Worm (Caenorhabditis elegans) whole organism, young adult: ENCODE results near the gene unc-103.

Source experiments
- B0019.2 ChIP-seq: fragments of 200-800 bp; sonication (Bioruptor generic); conservative IDR thresholded peaks from 2 replicates; pipeline ENCODE4 v1.3.6; 2022; ENCODE audit warnings: missing genetic modification reagents, missing genetic modification characterization, missing compliant biosample characterization
- B0035.1 ChIP-seq: sonication (generic microtip); optimal IDR thresholded peaks from 2 replicates; lab custom pipeline; 2016; ENCODE audit warnings: missing genetic modification characterization, mild to moderate bottlenecking, missing compliant biosample characterization, missing genotype, missing genetic modification reagents
- B0336.3 ChIP-seq: fragments of 200-800 bp; sonication (Bioruptor generic); IDR thresholded peaks from 2 replicates; pipeline ENCODE4 v1.3.6; 2022; ENCODE audit warnings: missing genetic modification characterization, missing compliant biosample characterization
- D2030.7 ChIP-seq: fragments of 200-800 bp; sonication (Bioruptor generic); IDR thresholded peaks from 2 replicates; pipeline ENCODE4 v1.3.6; 2022; ENCODE audit warnings: missing genetic modification reagents, missing genetic modification characterization, missing compliant biosample characterization
- F39B2.1 ChIP-seq: fragments of 200-800 bp; sonication (Bioruptor generic); IDR thresholded peaks from 2 replicates; pipeline ENCODE4 v1.3.6; 2022; ENCODE audit warnings: missing genetic modification reagents, missing genetic modification characterization, missing compliant biosample characterization
- F49E8.2 ChIP-seq: sonication (generic microtip); optimal IDR thresholded peaks from 3 replicates; lab custom pipeline; 2017; ENCODE audit warnings: missing genetic modification characterization, mild to moderate bottlenecking, missing compliant biosample characterization, antibody characterized with exemption, moderate library complexity; ENCODE audit not compliant: insufficient read depth
- F52B5.7 ChIP-seq: sonication (generic microtip); optimal IDR thresholded peaks from 2 replicates; lab custom pipeline; 2016; ENCODE audit warnings: mild to moderate bottlenecking, missing genetic modification characterization, missing compliant biosample characterization
- F57C9.4 ChIP-seq: sonication (generic microtip); optimal IDR thresholded peaks from 2 replicates; lab custom pipeline; 2017; ENCODE audit warnings: mild to moderate bottlenecking, missing genetic modification characterization, missing compliant biosample characterization
- T26A5.8 ChIP-seq: sonication (generic microtip); optimal IDR thresholded peaks from 2 replicates; lab custom pipeline; 2016; ENCODE audit warnings: missing genetic modification characterization, missing compliant biosample characterization
- Y53F4B.3 ChIP-seq: fragments of 200-800 bp; sonication (Bioruptor generic); IDR thresholded peaks from 2 replicates; pipeline ENCODE4 v1.3.6; 2022; ENCODE audit warnings: missing genetic modification reagents, missing genetic modification characterization, missing compliant biosample characterization
- ZK185.1 ChIP-seq: sonication (generic microtip); optimal IDR thresholded peaks from 2 replicates; lab custom pipeline; 2016; ENCODE audit warnings: mild to moderate bottlenecking, missing genetic modification characterization, missing compliant biosample characterization; ENCODE audit not compliant: poor library complexity, severe bottlenecking
- ama-1 ChIP-seq, 3 experiments: fragments of 150-350 bp in 1 of 3; sonication (generic microtip) in 2 of 3; optimal IDR thresholded peaks; 2 replicates each; lab custom pipeline; 2014 to 2018; ENCODE audit warnings: missing biosample characterization in 2 of 3, missing genetic modification characterization in 2 of 3, missing genetic modification reagents in 2 of 3
- aptf-2 ChIP-seq: fragments of 200-800 bp; sonication (Bioruptor generic); conservative IDR thresholded peaks from 2 replicates; pipeline ENCODE4 v1.3.6; 2022; ENCODE audit warnings: missing genetic modification reagents, missing genetic modification characterization, missing compliant biosample characterization
- aptf-3 ChIP-seq: fragments of 200-800 bp; sonication (Bioruptor generic); IDR thresholded peaks from 2 replicates; pipeline ENCODE4 v1.3.6; 2022; ENCODE audit warnings: missing genetic modification characterization, missing compliant biosample characterization
- athp-1 ChIP-seq: sonication (generic microtip); optimal IDR thresholded peaks from 2 replicates; lab custom pipeline; 2017; ENCODE audit warnings: mild to moderate bottlenecking, missing genetic modification characterization, missing compliant biosample characterization
- bed-1 ChIP-seq: fragments of 200-800 bp; sonication (Bioruptor generic); IDR thresholded peaks from 2 replicates; pipeline ENCODE4 v1.3.6; 2022; ENCODE audit warnings: missing genetic modification reagents, missing genetic modification characterization, missing compliant biosample characterization
- ccch-3 ChIP-seq: fragments of 200-800 bp; sonication (Bioruptor generic); optimal IDR thresholded peaks from 2 replicates; lab custom pipeline; 2018; ENCODE audit warnings: mild to moderate bottlenecking, missing genetic modification characterization, missing compliant biosample characterization
- ceh-79 ChIP-seq: sonication (generic microtip); optimal IDR thresholded peaks from 2 replicates; lab custom pipeline; 2017; ENCODE audit warnings: mild to moderate bottlenecking, missing genetic modification characterization, missing compliant biosample characterization
- egl-18 ChIP-seq: fragments of 200-800 bp; sonication (Bioruptor generic); IDR thresholded peaks from 2 replicates; pipeline ENCODE4 v1.3.6; 2022; ENCODE audit warnings: missing genetic modification reagents, missing genetic modification characterization, missing compliant biosample characterization
- egrh-3 ChIP-seq: fragments of 200-800 bp; sonication (Bioruptor generic); IDR thresholded peaks from 2 replicates; pipeline ENCODE4 v1.3.6; 2022; ENCODE audit warnings: missing genetic modification reagents, missing genetic modification characterization, missing compliant biosample characterization
- fkh-3 ChIP-seq: sonication (generic microtip); optimal IDR thresholded peaks from 2 replicates; lab custom pipeline; 2016; ENCODE audit warnings: mild to moderate bottlenecking, missing genetic modification characterization, missing compliant biosample characterization
- hlh-12 ChIP-seq: sonication (generic microtip); optimal IDR thresholded peaks from 2 replicates; lab custom pipeline; 2016; ENCODE audit warnings: missing genetic modification characterization, missing compliant biosample characterization
- hrde-1 ChIP-seq: sonication (generic microtip); optimal IDR thresholded peaks from 2 replicates; lab custom pipeline; 2016; ENCODE audit warnings: missing genetic modification characterization, mild to moderate bottlenecking, missing compliant biosample characterization, moderate library complexity, missing genotype, missing genetic modification reagents, borderline replicate concordance
- hsf-1 ChIP-seq: fragments of 200-800 bp; sonication (Bioruptor generic); IDR thresholded peaks from 2 replicates; pipeline ENCODE4 v1.3.6; 2022; ENCODE audit warnings: missing genetic modification reagents, missing genetic modification characterization, missing compliant biosample characterization
- lin-26 ChIP-seq: fragments of 200-800 bp; sonication (Bioruptor generic); IDR thresholded peaks from 2 replicates; pipeline ENCODE4 v1.3.6; 2022; ENCODE audit warnings: missing genetic modification reagents, missing genetic modification characterization, missing compliant biosample characterization
- lin-54 ChIP-seq: fragments of 200-800 bp; sonication (Bioruptor generic); optimal IDR thresholded peaks from 2 replicates; lab custom pipeline; 2018; ENCODE audit warnings: mild to moderate bottlenecking, missing genetic modification characterization, missing compliant biosample characterization
- lir-1 ChIP-seq: fragments of 200-800 bp; sonication (Bioruptor generic); conservative IDR thresholded peaks from 2 replicates; pipeline ENCODE4 v1.3.6; 2022; ENCODE audit warnings: missing genetic modification reagents, missing genetic modification characterization, missing compliant biosample characterization
- madf-8 ChIP-seq: fragments of 200-800 bp; sonication (Bioruptor generic); conservative IDR thresholded peaks from 2 replicates; pipeline ENCODE4 v1.3.6; 2022; ENCODE audit warnings: missing genetic modification reagents, missing genetic modification characterization, missing compliant biosample characterization
- mes-4 ChIP-seq: sonication (generic microtip); optimal IDR thresholded peaks from 2 replicates; lab custom pipeline; 2016; ENCODE audit warnings: missing genotype, missing genetic modification characterization, missing compliant biosample characterization
- nhr-120 ChIP-seq: fragments of 200-800 bp; sonication (Bioruptor generic); IDR thresholded peaks from 2 replicates; pipeline ENCODE4 v1.3.6; 2022; ENCODE audit warnings: missing genetic modification characterization, missing compliant biosample characterization
- nhr-179 ChIP-seq: sonication (generic microtip); optimal IDR thresholded peaks from 2 replicates; lab custom pipeline; 2016; ENCODE audit warnings: mild to moderate bottlenecking, missing genetic modification characterization, missing compliant biosample characterization
- pbrm-1 ChIP-seq: fragments of 200-800 bp; sonication (Bioruptor generic); IDR thresholded peaks from 2 replicates; pipeline ENCODE4 v1.3.6; 2022; ENCODE audit warnings: missing genetic modification reagents, missing genetic modification characterization, missing compliant biosample characterization
- rec-8 ChIP-seq, 2 experiments: sonication (generic microtip); optimal IDR thresholded peaks; 2 replicates each; lab custom pipeline; 2016; ENCODE audit warnings: mild to moderate bottlenecking in 2 of 2, missing genetic modification characterization in 2 of 2, missing genetic modification reagents in 2 of 2, missing genotype in 2 of 2, missing biosample characterization in 1 of 2, missing compliant biosample characterization in 1 of 2, moderate library complexity in 1 of 2
- sea-2 ChIP-seq: fragments of 200-800 bp; sonication (Bioruptor generic); IDR thresholded peaks from 2 replicates; pipeline ENCODE4 v1.3.6; 2022; ENCODE audit warnings: missing genetic modification characterization, missing compliant biosample characterization
- snpc-1.3 ChIP-seq: sonication (generic microtip); optimal IDR thresholded peaks from 2 replicates; lab custom pipeline; 2017; ENCODE audit warnings: missing genetic modification characterization, mild to moderate bottlenecking, missing compliant biosample characterization, antibody characterized with exemption, moderate library complexity, missing genotype, missing genetic modification reagents; ENCODE audit not compliant: insufficient read depth
- snpc-3.4 ChIP-seq: sonication (generic microtip); optimal IDR thresholded peaks from 2 replicates; lab custom pipeline; 2017; ENCODE audit warnings: missing genetic modification characterization, mild to moderate bottlenecking, missing compliant biosample characterization, antibody characterized with exemption, moderate library complexity, missing genotype, missing genetic modification reagents
- somi-1 ChIP-seq: fragments of 200-800 bp; sonication (Bioruptor generic); optimal IDR thresholded peaks from 2 replicates; lab custom pipeline; 2018; ENCODE audit warnings: mild to moderate bottlenecking, missing genetic modification characterization, missing compliant biosample characterization
- tbx-9 ChIP-seq: sonication (generic microtip); optimal IDR thresholded peaks from 2 replicates; lab custom pipeline; 2016; ENCODE audit warnings: borderline replicate concordance, missing genetic modification characterization, inconsistent platforms, missing compliant biosample characterization
- ztf-25 ChIP-seq: fragments of 200-800 bp; sonication (Bioruptor generic); IDR thresholded peaks from 2 replicates; pipeline ENCODE4 v1.3.6; 2022; ENCODE audit warnings: missing genetic modification reagents, missing genetic modification characterization, missing compliant biosample characterization
- ztf-6 ChIP-seq: fragments of 200-800 bp; sonication (Bioruptor generic); IDR thresholded peaks from 2 replicates; pipeline ENCODE4 v1.3.6; 2022; ENCODE audit warnings: missing genetic modification reagents, missing genetic modification characterization, missing compliant biosample characterization

unc-103 gene

ce11 chrIII:4176109-4176596, 61.0 kb downstream of the unc-103 start, which contains the start of the genes hrde-1 and C16C10.13 (continued):
- TF ChIP-seq madf-8 (GFP tag; lab: Robert Waterston, UW) (peak; percentile 98), athp-1 (tag; lab: Kevin White, UChicago) (peak; percentile 70), F49E8.2 (peak; percentile 93), hlh-12 (tag; lab: Kevin White, UChicago) (no peak), ccch-3 (GFP tag; lab: Kevin White, UChicago) (no peak), egrh-3 (GFP tag; lab: Robert Waterston, UW) (no peak), F39B2.1 (GFP tag; lab: Robert Waterston, UW) (no peak), egl-18 (no peak), ZK185.1 (tag; lab: Kevin White, UChicago) (no peak), tbx-9 (no peak), T26A5.8 (tag; lab: Kevin White, UChicago) (no peak), lin-26 (GFP tag; lab: Robert Waterston, UW) (no peak), hsf-1 (GFP tag; lab: Robert Waterston, UW) (peak; percentile 99), Y53F4B.3 (GFP tag; lab: Robert Waterston, UW) (no peak), rec-8 (tag; optimal IDR thresholded peaks at IDR 0.05; lab: Kevin White, UChicago) (no peak), mes-4 (tag; lab: Kevin White, UChicago) (no peak), B0019.2 (GFP tag; lab: Robert Waterston, UW) (peak; percentile 82), snpc-1.3 (tag; lab: Kevin White, UChicago) (peak; percentile 82), B0035.1 (tag; lab: Kevin White, UChicago) (no peak), fkh-3 (no peak), pbrm-1 (GFP tag; lab: Robert Waterston, UW) (peak; percentile 70), B0336.3 (GFP tag; lab: Robert Waterston, UW) (no peak), lir-1 (no peak; the same call in 1 of the 2 replicates), nhr-120 (no peak), aptf-3 (GFP tag; lab: Robert Waterston, UW) (no peak), ama-1 (optimal IDR thresholded peaks at IDR 0.05; lab: Kevin White, UChicago) (no peak), ama-1 (GFP tag; optimal IDR thresholded peaks at IDR 0.05; lab: Kevin White, UChicago) (no peak), ztf-6 (GFP tag; lab: Robert Waterston, UW) (no peak), D2030.7 (GFP tag; lab: Robert Waterston, UW) (peak; percentile 91), F52B5.7 (tag; lab: Kevin White, UChicago) (no peak), snpc-3.4 (tag; lab: Kevin White, UChicago) (peak; percentile 91), F57C9.4 (tag; lab: Kevin White, UChicago) (no peak), nhr-179 (no peak), lin-54 (GFP tag; lab: Kevin White, UChicago) (peak; percentile 88), ceh-79 (no peak), sea-2 (GFP tag; lab: Robert Waterston, UW) (no peak), bed-1 (GFP tag; lab: Robert Waterston, UW) (no peak), hrde-1 (peak; percentile 98), ztf-25 (GFP tag; lab: Robert Waterston, UW) (no peak), somi-1 (GFP tag; lab: Kevin White, UChicago) (no peak), aptf-2 (no peak)
